Worm (Caenorhabditis elegans): Measurements from ENCODE around the gene R05H5.3.

R05H5.3 gene

ce11 chrII:10168905-10169782, 28.3 kb upstream of the R05H5.3 start, which contains the start of gene daf-19 (continued):
- TF ChIP-seq lin-29 (GFP tag; IDR thresholded peaks at IDR 0.05) (no peak), ztf-11 (tag; optimal IDR thresholded peaks at IDR 0.05) (no peak), Y105C5A.15 (GFP tag; IDR thresholded peaks at IDR 0.05) (no peak), ZK337.2 (GFP tag; IDR thresholded peaks at IDR 0.05) (no peak), set-16 (GFP tag; IDR thresholded peaks at IDR 0.05) (peak; percentile 51; the same call in 1 of the 2 replicates), ctbp-1 (GFP tag; IDR thresholded peaks at IDR 0.05) (no peak), fos-1 (tag; optimal IDR thresholded peaks at IDR 0.05) (no peak), Y5F2A.4 (GFP tag; optimal IDR thresholded peaks at IDR 0.05) (no peak), dmd-9 (GFP tag; IDR thresholded peaks at IDR 0.05) (no peak), F37D6.2 (tag; optimal IDR thresholded peaks at IDR 0.05) (peak; percentile 50), mxl-3 (GFP tag; optimal IDR thresholded peaks at IDR 0.05) (peak; percentile 40), rbr-2 (tag; optimal IDR thresholded peaks at IDR 0.05) (peak; percentile 81), skn-1 (tag; optimal IDR thresholded peaks at IDR 0.05) (no peak), tra-1 (GFP tag; IDR thresholded peaks at IDR 0.05) (peak; percentile 78), ZK546.5 (tag; optimal IDR thresholded peaks at IDR 0.05) (no peak), dpl-1 (GFP tag; optimal IDR thresholded peaks at IDR 0.05) (peak; percentile 23), nhr-10 (tag; optimal IDR thresholded peaks at IDR 0.05) (no peak), duxl-1 (tag; optimal IDR thresholded peaks at IDR 0.05; ENCODE audit: poor library complexity) (peak; percentile 6), nhr-237 (tag; optimal IDR thresholded peaks at IDR 0.05) (no peak), nhr-25 (tag; optimal IDR thresholded peaks at IDR 0.05; ENCODE audit: borderline replicate concordance, insufficient read depth) (no peak), nhr-102 (tag; optimal IDR thresholded peaks at IDR 0.05) (no peak), unc-39 (tag; optimal IDR thresholded peaks at IDR 0.05) (no peak), dve-1 (tag; optimal IDR thresholded peaks at IDR 0.05; ENCODE audit: insufficient read depth) (peak; percentile 32), ces-1 (GFP tag; optimal IDR thresholded peaks at IDR 0.05) (no peak), mep-1 (tag; optimal IDR thresholded peaks at IDR 0.05) (peak; percentile 82), fkh-10 (GFP tag; optimal IDR thresholded peaks at IDR 0.05) (peak; percentile 5), php-3 (GFP tag; IDR thresholded peaks at IDR 0.05) (no peak), nhr-28 (tag; optimal IDR thresholded peaks at IDR 0.05) (peak; percentile 56), hmg-1.1 (GFP tag; IDR thresholded peaks at IDR 0.05) (peak; percentile 79), snpc-1.2 (GFP tag; IDR thresholded peaks at IDR 0.05) (no peak), F10B5.3 (tag; optimal IDR thresholded peaks at IDR 0.05) (no peak), saeg-2 (GFP tag; IDR thresholded peaks at IDR 0.05) (no peak), egl-43 (GFP tag; IDR thresholded peaks at IDR 0.05) (peak; percentile 71), mdt-29 (GFP tag; IDR thresholded peaks at IDR 0.05) (no peak), zip-2 (tag; optimal IDR thresholded peaks at IDR 0.05) (no peak), ceh-44 (GFP tag; IDR thresholded peaks at IDR 0.05) (no peak), lsy-2 (tag; optimal IDR thresholded peaks at IDR 0.05) (peak; percentile 16 to 74), jun-1 (tag; optimal IDR thresholded peaks at IDR 0.05) (no peak), daf-8 (GFP tag; IDR thresholded peaks at IDR 0.05) (no peak), dmd-8 (GFP tag; IDR thresholded peaks at IDR 0.05) (no peak), unc-62 (GFP tag; optimal IDR thresholded peaks at IDR 0.05 in 1 of 2) (peak in 1 of 2 experiments; percentile 7), unc-62 (tag; optimal IDR thresholded peaks at IDR 0.05) (no peak), lin-39 (tag; optimal IDR thresholded peaks at IDR 0.05) (no peak), ama-1 (optimal IDR thresholded peaks at IDR 0.05) (peak; percentile 71), F44E2.7 (GFP tag; IDR thresholded peaks at IDR 0.05) (no peak), gei-8 (GFP tag; optimal IDR thresholded peaks at IDR 0.05) (no peak), nhr-42 (GFP tag; IDR thresholded peaks at IDR 0.05) (no peak), nhr-41 (GFP tag; IDR thresholded peaks at IDR 0.05) (no peak), nhr-111 (GFP tag; optimal IDR thresholded peaks at IDR 0.05) (no peak), lin-15B (tag; optimal IDR thresholded peaks at IDR 0.05) (no peak), ceh-82 (tag; optimal IDR thresholded peaks at IDR 0.05) (no peak)

All from whole organism, L4 larva.